Worm (Caenorhabditis elegans): ENCODE measurements around the gene sri-63.

DNA sequence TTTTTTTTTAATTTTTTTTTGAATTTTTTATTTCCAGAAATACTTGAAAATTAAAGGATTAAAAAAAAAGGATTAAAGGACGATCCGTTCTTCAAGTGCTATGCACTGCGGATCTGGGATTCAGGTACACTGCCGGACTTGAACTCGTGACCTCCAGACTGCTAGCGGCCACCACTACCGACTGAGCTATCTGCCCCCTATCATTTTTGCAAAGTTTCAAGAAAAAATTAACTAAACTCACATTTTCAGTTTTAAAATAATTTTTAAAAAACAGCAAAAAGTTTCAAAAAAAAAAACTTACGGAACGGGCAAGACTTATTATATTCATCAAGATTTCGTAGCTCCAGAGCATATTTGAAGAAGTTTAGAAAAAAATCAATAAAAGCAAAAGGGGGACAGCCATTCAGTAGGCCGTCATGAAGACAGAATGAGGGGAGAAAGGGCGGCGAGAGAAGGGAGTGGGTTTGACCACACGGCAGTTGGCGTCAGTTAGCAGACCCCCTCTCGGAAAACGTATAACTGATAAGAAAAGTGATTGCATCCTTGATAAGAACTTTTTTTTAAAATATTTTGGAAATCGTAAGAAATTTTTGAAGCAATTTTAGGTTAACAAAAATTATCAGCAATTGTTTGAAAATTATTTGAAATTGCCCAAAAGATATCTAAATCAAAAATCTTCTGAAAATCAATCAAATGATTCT is 23.9 kb downstream of the sri-63 start:
- TF ChIP-seq flt-1 (GFP tag; IDR thresholded peaks at IDR 0.05) = no peak
- TF ChIP-seq med-1 (GFP tag; optimal IDR thresholded peaks at IDR 0.05; ENCODE audit: insufficient read depth) = no peak
- TF ChIP-seq cog-1 (tag; optimal IDR thresholded peaks at IDR 0.05) = no peak
- no peak for TF ChIP-seq tab-1 (GFP tag; IDR thresholded peaks at IDR 0.05)
- no peak for TF ChIP-seq klf-2 (GFP tag; conservative IDR thresholded peaks at IDR 0.05)
- TF ChIP-seq ztf-29 (GFP tag; IDR thresholded peaks at IDR 0.05) = no peak
